Worm (Caenorhabditis elegans) whole organism, early embryonic: Measurements from ENCODE around the gene acl-2.

Source experiments
- aly-1 ChIP-seq: sonication (generic microtip); optimal IDR thresholded peaks from 2 replicates; lab custom pipeline; 2016; ENCODE audit warnings: missing genetic modification characterization, missing compliant biosample characterization
- ama-1 ChIP-seq: fragments of 150-350 bp; optimal IDR thresholded peaks from 2 replicates; lab custom pipeline; 2014
- flt-1 ChIP-seq: fragments of 200-800 bp; sonication (Bioruptor generic); IDR thresholded peaks from 2 replicates; pipeline ENCODE4 v1.3.6; 2022; ENCODE audit warnings: missing genetic modification characterization, missing compliant biosample characterization
- hmg-4 ChIP-seq: fragments of 200-800 bp; sonication (Bioruptor generic); optimal IDR thresholded peaks from 2 replicates; lab custom pipeline; 2018; ENCODE audit warnings: mild to moderate bottlenecking, missing genetic modification characterization, missing compliant biosample characterization
- hnd-1 ChIP-seq: sonication (generic microtip); optimal IDR thresholded peaks from 2 replicates; lab custom pipeline; 2016; ENCODE audit warnings: missing genetic modification characterization, missing compliant biosample characterization
- pes-1 ChIP-seq: fragments of 200-800 bp; sonication (Bioruptor generic); IDR thresholded peaks from 2 replicates; pipeline ENCODE4 v1.3.6; 2022; ENCODE audit warnings: missing genetic modification reagents, missing genetic modification characterization, missing compliant biosample characterization
- sea-1 ChIP-seq: fragments of 200-800 bp; sonication (Bioruptor generic); conservative IDR thresholded peaks from 2 replicates; pipeline ENCODE4 v1.3.6; 2022; ENCODE audit warnings: missing genetic modification characterization, missing compliant biosample characterization
- tbx-11 ChIP-seq: fragments of 200-800 bp; sonication (Bioruptor generic); IDR thresholded peaks from 2 replicates; pipeline ENCODE4 v1.3.6; 2022; ENCODE audit warnings: missing genetic modification characterization, missing compliant biosample characterization

- TF ChIP-seq ama-1 (lab: Kevin White, UChicago) = no peak
- no peak for TF ChIP-seq aly-1
- no peak for TF ChIP-seq flt-1
- no peak for TF ChIP-seq tbx-11 (GFP tag; lab: Robert Waterston, UW)
- TF ChIP-seq hmg-4 = no peak
- no peak for TF ChIP-seq pes-1 (GFP tag; lab: Robert Waterston, UW)
- TF ChIP-seq sea-1 = no peak
- no peak for TF ChIP-seq hnd-1 (tag; lab: Kevin White, UChicago)
Measured at ce11 chrV:10030992-10031383, at the start of gene acl-2.
